Worm (Caenorhabditis elegans) whole organism, L3 larva: Measurements from ENCODE around the gene C13B4.1.

Experiments
- R02D3.7 ChIP-seq: fragments of 150-350 bp; optimal IDR thresholded peaks from 2 replicates; lab custom pipeline; 2014; ENCODE audit warnings: missing biosample characterization, missing genetic modification characterization
- ZK546.5 ChIP-seq: sonication (generic microtip); optimal IDR thresholded peaks from 2 replicates; lab custom pipeline; 2017; ENCODE audit warnings: missing biosample characterization, missing genetic modification characterization
- aly-2 ChIP-seq: fragments of 150-350 bp; optimal IDR thresholded peaks from 2 replicates; lab custom pipeline; 2014; ENCODE audit warnings: missing biosample characterization, missing genetic modification characterization
- ama-1 ChIP-seq: fragments of 150-350 bp; optimal IDR thresholded peaks from 2 replicates; lab custom pipeline; 2018
- ceh-16 ChIP-seq: sonication (generic microtip); optimal IDR thresholded peaks from 2 replicates; lab custom pipeline; 2017; ENCODE audit warnings: missing biosample characterization, missing genetic modification characterization
- ceh-28 ChIP-seq: fragments of 150-350 bp; optimal IDR thresholded peaks from 2 replicates; lab custom pipeline; 2014; ENCODE audit warnings: missing biosample characterization, missing genetic modification reagents, missing genetic modification characterization
- ceh-82 ChIP-seq: fragments of 150-350 bp; optimal IDR thresholded peaks from 2 replicates; lab custom pipeline; 2014; ENCODE audit warnings: missing biosample characterization, missing genetic modification characterization
- daf-12 ChIP-seq: fragments of 150-350 bp; optimal IDR thresholded peaks from 2 replicates; lab custom pipeline; 2014; ENCODE audit warnings: missing biosample characterization, missing genetic modification reagents, missing genetic modification characterization
- egl-27 ChIP-seq: sonication (generic microtip); optimal IDR thresholded peaks from 4 replicates; lab custom pipeline; 2017; ENCODE audit warnings: missing biosample characterization, missing genetic modification reagents, missing genetic modification characterization
- elt-1 ChIP-seq: fragments of 150-350 bp; optimal IDR thresholded peaks from 2 replicates; lab custom pipeline; 2014; ENCODE audit warnings: missing biosample characterization, missing genetic modification characterization
- elt-2 ChIP-seq: sonication (generic microtip); optimal IDR thresholded peaks from 2 replicates; lab custom pipeline; 2016; ENCODE audit warnings: missing genetic modification reagents, mild to moderate bottlenecking, missing genetic modification characterization, missing compliant biosample characterization
- elt-3 ChIP-seq, 3 experiments: fragments of 150-350 bp in 1 of 3; sonication (generic microtip) in 2 of 3; optimal IDR thresholded peaks; 2 replicates in 2 of 3; 4 replicates in 1 of 3; lab custom pipeline; 2014 to 2017; ENCODE audit warnings: missing biosample characterization in 3 of 3, missing genetic modification characterization in 3 of 3
- eor-1 ChIP-seq, 2 experiments: fragments of 150-350 bp; optimal IDR thresholded peaks; 2 replicates each; lab custom pipeline; 2014 to 2018; ENCODE audit warnings: missing biosample characterization in 2 of 2, missing genetic modification characterization in 2 of 2
- fkh-10 ChIP-seq: sonication (generic microtip); optimal IDR thresholded peaks from 2 replicates; lab custom pipeline; 2017; ENCODE audit warnings: missing biosample characterization, missing genetic modification reagents, missing genetic modification characterization
- fos-1 ChIP-seq: fragments of 150-350 bp; optimal IDR thresholded peaks from 2 replicates; lab custom pipeline; 2014; ENCODE audit warnings: missing biosample characterization, missing genetic modification characterization
- hmg-11 ChIP-seq: sonication (generic microtip); optimal IDR thresholded peaks from 2 replicates; lab custom pipeline; 2016; ENCODE audit warnings: missing genetic modification characterization, missing compliant biosample characterization
- jun-1 ChIP-seq: fragments of 150-350 bp; optimal IDR thresholded peaks from 2 replicates; lab custom pipeline; 2014; ENCODE audit warnings: missing biosample characterization, missing genetic modification reagents, missing genetic modification characterization
- lin-15B ChIP-seq: fragments of 150-350 bp; optimal IDR thresholded peaks from 2 replicates; lab custom pipeline; 2014; ENCODE audit warnings: missing biosample characterization, missing genetic modification characterization
- lin-39 ChIP-seq: fragments of 150-350 bp; optimal IDR thresholded peaks from 2 replicates; lab custom pipeline; 2018; ENCODE audit warnings: missing biosample characterization, missing genetic modification reagents, missing genetic modification characterization
- lsy-12 ChIP-seq: sonication (generic microtip); optimal IDR thresholded peaks from 2 replicates; lab custom pipeline; 2016; ENCODE audit warnings: mild to moderate bottlenecking, missing genetic modification characterization, missing compliant biosample characterization
- nfya-1 ChIP-seq: sonication (generic microtip); optimal IDR thresholded peaks from 2 replicates; lab custom pipeline; 2017; ENCODE audit warnings: missing genetic modification characterization, mild to moderate bottlenecking, missing compliant biosample characterization, antibody characterized with exemption, moderate library complexity; ENCODE audit not compliant: insufficient read depth
- nhr-11 ChIP-seq: fragments of 150-350 bp; optimal IDR thresholded peaks from 2 replicates; lab custom pipeline; 2014; ENCODE audit warnings: missing biosample characterization, missing genetic modification characterization
- nhr-23 ChIP-seq: fragments of 150-350 bp; optimal IDR thresholded peaks from 2 replicates; lab custom pipeline; 2014; ENCODE audit warnings: missing biosample characterization, missing genetic modification reagents, missing genetic modification characterization
- nhr-25 ChIP-seq: sonication (generic microtip); optimal IDR thresholded peaks from 2 replicates; lab custom pipeline; 2017; ENCODE audit warnings: missing biosample characterization, missing genetic modification characterization
- nhr-43 ChIP-seq: sonication (generic microtip); optimal IDR thresholded peaks from 2 replicates; lab custom pipeline; 2016; ENCODE audit warnings: mild to moderate bottlenecking, missing genetic modification characterization, missing compliant biosample characterization; ENCODE audit not compliant: poor library complexity, severe bottlenecking
- nhr-67 ChIP-seq: fragments of 150-350 bp; optimal IDR thresholded peaks from 2 replicates; lab custom pipeline; 2014; ENCODE audit warnings: missing biosample characterization, missing genetic modification characterization
- nhr-76 ChIP-seq: fragments of 150-350 bp; sonication (generic microtip); optimal IDR thresholded peaks from 5 replicates; lab custom pipeline; 2014; ENCODE audit warnings: missing biosample characterization, missing genetic modification characterization
- nhr-77 ChIP-seq: fragments of 150-350 bp; optimal IDR thresholded peaks from 2 replicates; lab custom pipeline; 2014; ENCODE audit warnings: missing biosample characterization, missing genetic modification characterization
- pha-4 ChIP-seq: fragments of 150-350 bp; optimal IDR thresholded peaks from 2 replicates; lab custom pipeline; 2014; ENCODE audit warnings: missing biosample characterization, missing genetic modification reagents, missing genetic modification characterization
- pqm-1 ChIP-seq: fragments of 150-350 bp; optimal IDR thresholded peaks from 2 replicates; lab custom pipeline; 2017; ENCODE audit warnings: missing biosample characterization, missing genetic modification characterization, inconsistent platforms
- skn-1 ChIP-seq: fragments of 150-350 bp; optimal IDR thresholded peaks from 2 replicates; lab custom pipeline; 2014; ENCODE audit warnings: missing biosample characterization, missing genetic modification characterization
- snpc-4 ChIP-seq: fragments of 150-350 bp; optimal IDR thresholded peaks from 2 replicates; lab custom pipeline; 2014; ENCODE audit warnings: missing biosample characterization, missing genetic modification characterization
- tbx-2 ChIP-seq: sonication (generic microtip); optimal IDR thresholded peaks from 2 replicates; lab custom pipeline; 2016; ENCODE audit warnings: mild to moderate bottlenecking, missing genetic modification characterization, missing compliant biosample characterization
- unc-39 ChIP-seq: sonication (generic microtip); optimal IDR thresholded peaks from 4 replicates; lab custom pipeline; 2017; ENCODE audit warnings: missing biosample characterization, missing genetic modification characterization
- unc-62 ChIP-seq: fragments of 150-350 bp; sonication (generic microtip); optimal IDR thresholded peaks from 4 replicates; lab custom pipeline; 2014; ENCODE audit warnings: missing biosample characterization, missing genetic modification reagents, missing genetic modification characterization
- zag-1 ChIP-seq: fragments of 150-350 bp; optimal IDR thresholded peaks from 2 replicates; lab custom pipeline; 2014; ENCODE audit warnings: missing biosample characterization, missing genetic modification characterization
- ztf-11 ChIP-seq: fragments of 150-350 bp; optimal IDR thresholded peaks from 2 replicates; lab custom pipeline; 2014; ENCODE audit warnings: missing biosample characterization, missing genetic modification characterization
- ztf-4 ChIP-seq: fragments of 150-350 bp; optimal IDR thresholded peaks from 2 replicates; lab custom pipeline; 2014; ENCODE audit warnings: missing biosample characterization, missing genetic modification characterization

C13B4.1 gene

ce11 chrII:14500122-14500521 is 20.7 kb upstream of the C13B4.1 start, which contains the start of gene K10H10.4:
Gene K10H10.4, plus strand, starts transcription at chrII:14500422.
- TF ChIP-seq ztf-11 (tag; lab: Kevin White, UChicago) (no peak), aly-2 (tag; lab: Kevin White, UChicago) (no peak), ama-1 (lab: Kevin White, UChicago) (no peak), snpc-4 (tag; lab: Kevin White, UChicago) (no peak), unc-62 (GFP tag; lab: Kevin White, UChicago) (no peak), ceh-28 (tag; lab: Kevin White, UChicago) (no peak), unc-39 (no peak), egl-27 (no peak), ceh-82 (tag; lab: Kevin White, UChicago) (no peak), lin-15B (tag; lab: Kevin White, UChicago) (no peak)
- TF ChIP-seq, all 47 proteins: peak for 0

DNA sequence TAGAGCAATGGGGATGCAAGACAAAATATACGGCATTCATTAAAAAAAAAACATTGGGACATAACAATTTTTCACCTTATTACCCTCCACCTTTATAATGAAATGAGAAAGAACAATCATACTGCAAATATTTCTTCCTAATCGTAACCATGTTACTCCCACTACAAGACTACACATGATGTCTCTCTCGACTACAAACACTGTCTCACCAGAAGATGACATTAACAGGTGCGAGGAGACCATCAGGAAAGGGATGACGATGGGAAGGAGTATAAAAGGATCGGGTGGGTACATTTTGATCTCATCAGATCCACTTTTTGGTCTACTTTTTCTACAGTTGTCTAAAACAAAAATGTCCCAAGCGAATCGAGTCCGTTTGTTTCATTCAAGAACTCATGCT is 18.4 kb upstream of the C13B4.1 start, which contains the start of gene dhs-8:
Gene dhs-8 (plus strand): TSS at position 179 of the 400 bp plus-strand sequence.
- no peak for TF ChIP-seq unc-39
- TF ChIP-seq nhr-43 (tag; lab: Kevin White, UChicago), result peak; percentile 15
- no peak for TF ChIP-seq ceh-16 (tag; lab: Kevin White, UChicago)
- TF ChIP-seq, all 47 proteins: peak for 1

DNA sequence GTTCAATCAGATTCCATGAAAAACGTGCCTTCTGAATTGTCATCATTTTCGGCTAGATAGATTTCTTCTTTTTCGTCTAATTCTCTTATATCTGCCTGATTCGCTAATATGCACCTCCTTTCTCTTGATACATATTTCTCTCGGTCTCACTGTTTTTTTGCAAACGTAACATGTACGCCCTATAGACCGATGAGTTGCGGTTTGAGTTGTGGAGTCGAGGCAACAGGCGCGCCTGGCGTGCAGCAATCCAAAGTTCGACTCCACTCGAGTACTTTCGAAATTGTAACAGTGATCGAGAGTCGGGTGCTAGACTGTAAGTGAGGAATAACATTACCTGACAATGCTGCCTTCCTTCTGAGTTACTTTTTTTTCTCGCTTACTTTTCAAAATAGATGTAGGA is 17.4 kb upstream of the C13B4.1 start:
- TF ChIP-seq ztf-4 (tag; lab: Kevin White, UChicago), result no peak
- TF ChIP-seq snpc-4 (tag; lab: Kevin White, UChicago), result peak; percentile 84
- peak; percentile 44 for TF ChIP-seq R02D3.7
- TF ChIP-seq lsy-12 (tag; lab: Kevin White, UChicago), result peak; percentile 83
- peak; percentile 88 for TF ChIP-seq lin-39 (tag; lab: Kevin White, UChicago)
- peak; percentile 87 for TF ChIP-seq pha-4 (tag; lab: Kevin White, UChicago)
- peak; percentile 44 for TF ChIP-seq unc-62 (GFP tag; lab: Kevin White, UChicago)
- TF ChIP-seq ztf-11 (tag; lab: Kevin White, UChicago), result peak; percentile 34
- peak; percentile 64 for TF ChIP-seq nhr-23 (tag; lab: Kevin White, UChicago)
- peak; percentile 72 for TF ChIP-seq nfya-1 (tag; lab: Kevin White, UChicago)
- peak in 1 of 3 experiments; percentile 55 for TF ChIP-seq elt-3 (tag; optimal IDR thresholded peaks at IDR 0.05; lab: Kevin White, UChicago)
- no peak for TF ChIP-seq nhr-11 (tag; lab: Kevin White, UChicago)
- peak; percentile 56 for TF ChIP-seq jun-1
- peak; percentile 76 for TF ChIP-seq tbx-2 (tag; lab: Kevin White, UChicago)
- peak; percentile 88 for TF ChIP-seq hmg-11 (tag; lab: Kevin White, UChicago)
- TF ChIP-seq zag-1 (tag; lab: Kevin White, UChicago), result no peak
- peak; percentile 46 for TF ChIP-seq pqm-1 (tag; lab: Kevin White, UChicago)
- peak; percentile 77 for TF ChIP-seq egl-27
- TF ChIP-seq skn-1, result peak; percentile 86
- TF ChIP-seq ZK546.5, result no peak
- peak; percentile 23 for TF ChIP-seq fos-1
- peak; percentile 84 for TF ChIP-seq nhr-77 (tag; lab: Kevin White, UChicago)
- TF ChIP-seq nhr-76 (tag; lab: Kevin White, UChicago), result no peak
- TF ChIP-seq nhr-67 (tag; lab: Kevin White, UChicago), result no peak
- TF ChIP-seq elt-2 (tag; lab: Kevin White, UChicago), result peak; percentile 64
- no peak for TF ChIP-seq unc-39
- TF ChIP-seq nhr-43 (tag; lab: Kevin White, UChicago), result peak; percentile 90
- no peak for TF ChIP-seq ceh-16 (tag; lab: Kevin White, UChicago)
- peak; percentile 88 for TF ChIP-seq nhr-25 (tag; lab: Kevin White, UChicago)
- peak; percentile 17 for TF ChIP-seq elt-1
- no peak for TF ChIP-seq daf-12 (tag; lab: Kevin White, UChicago)
- TF ChIP-seq aly-2 (tag; lab: Kevin White, UChicago), result no peak
- TF ChIP-seq lin-15B (tag; lab: Kevin White, UChicago), result peak; percentile 9
- TF ChIP-seq fkh-10 (GFP tag; lab: Kevin White, UChicago), result no peak
- TF ChIP-seq ceh-28 (tag; lab: Kevin White, UChicago), result peak; percentile 9
- no peak for TF ChIP-seq eor-1 (tag; optimal IDR thresholded peaks at IDR 0.05; lab: Kevin White, UChicago)
- TF ChIP-seq ama-1 (lab: Kevin White, UChicago), result peak; percentile 66
